Fruit fly (Drosophila melanogaster) whole organism, embryonic: ENCODE data around the gene Ppm1.

ENCODE experiments used
- Awh ChIP-seq: fragments of 200-800 bp; sonication (Bioruptor generic); IDR thresholded peaks from 2 replicates; pipeline ENCODE4, ENCODE4 v1.3.6; 2022; ENCODE audit warnings: missing biosample characterization, missing genetic modification characterization
- CG10462 ChIP-seq: fragments of 200-800 bp; sonication (Bioruptor generic); optimal IDR thresholded peaks from 2 replicates; lab custom pipeline; 2016; ENCODE audit warnings: missing biosample characterization, missing genetic modification characterization
- CG12104 ChIP-seq: fragments of 200-800 bp; sonication (Bioruptor generic); optimal IDR thresholded peaks from 3 replicates; lab custom pipeline; 2016; ENCODE audit warnings: missing biosample characterization, missing genetic modification characterization
- CG12299 ChIP-seq: fragments of 200-800 bp; sonication (Bioruptor generic); optimal IDR thresholded peaks from 2 replicates; lab custom pipeline; 2018; ENCODE audit warnings: missing biosample characterization, mild to moderate bottlenecking, missing genetic modification characterization
- CG15696 ChIP-seq: fragments of 200-800 bp; sonication (Bioruptor generic); optimal IDR thresholded peaks from 2 replicates; lab custom pipeline; 2019; ENCODE audit warnings: missing biosample characterization, mild to moderate bottlenecking, missing genetic modification characterization, moderate library complexity
- CG16813 ChIP-seq: fragments of 200-800 bp; sonication (Bioruptor generic); IDR thresholded peaks from 3 replicates; pipeline ENCODE4 v1.3.6; 2022; ENCODE audit warnings: missing biosample characterization, missing genetic modification characterization; ENCODE audit not compliant: partially characterized antibody
- CG17568 ChIP-seq: fragments of 200-800 bp; sonication (Bioruptor generic); optimal IDR thresholded peaks from 2 replicates; lab custom pipeline; 2018; ENCODE audit warnings: missing biosample characterization, mild to moderate bottlenecking, missing genetic modification characterization, moderate library complexity
- CG1832 ChIP-seq: fragments of 200-800 bp; sonication (Bioruptor generic); optimal IDR thresholded peaks from 2 replicates; lab custom pipeline; 2017; ENCODE audit warnings: missing biosample characterization, mild to moderate bottlenecking, missing genetic modification characterization, inconsistent platforms
- CG2129 ChIP-seq: fragments of 200-800 bp; sonication (Bioruptor generic); IDR thresholded peaks from 2 replicates; pipeline ENCODE4 v1.3.6; 2022; ENCODE audit warnings: missing biosample characterization, missing genetic modification characterization; ENCODE audit not compliant: partially characterized antibody
- CG3281 ChIP-seq: fragments of 200-800 bp; sonication (Bioruptor generic); optimal IDR thresholded peaks from 3 replicates; lab custom pipeline; 2017; ENCODE audit warnings: missing biosample characterization, mild to moderate bottlenecking, missing genetic modification characterization
- CG5180 ChIP-seq: fragments of 200-800 bp; sonication (Bioruptor generic); optimal IDR thresholded peaks from 3 replicates; lab custom pipeline; 2017; ENCODE audit warnings: missing biosample characterization, missing genetic modification characterization, mild to moderate bottlenecking, moderate library complexity, missing genetic modification reagents
- CG6854 ChIP-seq: fragments of 200-800 bp; sonication (Bioruptor generic); optimal IDR thresholded peaks from 3 replicates; lab custom pipeline; 2017; ENCODE audit warnings: missing biosample characterization, mild to moderate bottlenecking, missing genetic modification characterization
- CG8765 ChIP-seq: fragments of 200-800 bp; sonication (Bioruptor generic); IDR thresholded peaks from 2 replicates; pipeline ENCODE4 v1.3.6; 2022; ENCODE audit warnings: missing biosample characterization, missing genetic modification characterization
- CG9437 ChIP-seq: fragments of 200-800 bp; sonication (Bioruptor generic); optimal IDR thresholded peaks from 2 replicates; lab custom pipeline; 2018; ENCODE audit warnings: missing biosample characterization, mild to moderate bottlenecking, missing genetic modification characterization
- CrebB ChIP-seq: fragments of 200-800 bp; sonication (Bioruptor generic); optimal IDR thresholded peaks from 3 replicates; lab custom pipeline; 2018; ENCODE audit warnings: missing biosample characterization, mild to moderate bottlenecking, missing genetic modification characterization
- Dfd ChIP-seq, 2 experiments: fragments of >200 bp; optimal IDR thresholded peaks; 2 replicates each; lab custom pipeline; 2017; ENCODE audit warnings: missing biosample characterization in 2 of 2, missing genetic modification characterization in 2 of 2
- Dip2 ChIP-seq: fragments of 200-800 bp; sonication (Bioruptor generic); IDR thresholded peaks from 2 replicates; pipeline ENCODE4 v1.3.6; 2022; ENCODE audit warnings: missing biosample characterization, missing genetic modification characterization
- E2f1 ChIP-seq: fragments of 200-800 bp; sonication (Bioruptor generic); IDR thresholded peaks from 2 replicates; pipeline ENCODE4 v1.3.6; 2022; ENCODE audit warnings: missing biosample characterization, missing genetic modification characterization
- Elba2 ChIP-seq: fragments of 200-800 bp; sonication (Bioruptor generic); optimal IDR thresholded peaks from 3 replicates; lab custom pipeline; 2016; ENCODE audit warnings: missing biosample characterization, missing genetic modification characterization
- Ets65A ChIP-seq: fragments of 200-800 bp; sonication (Bioruptor generic); peaks from one replicate; lab custom pipeline; 2016; ENCODE audit warnings: missing biosample characterization, missing genetic modification characterization
- Ets97D ChIP-seq: fragments of 200-800 bp; sonication (Bioruptor generic); optimal IDR thresholded peaks from 3 replicates; lab custom pipeline; 2016; ENCODE audit warnings: missing biosample characterization, missing genetic modification characterization
- HmgD ChIP-seq: fragments of 200-800 bp; sonication (Bioruptor generic); optimal IDR thresholded peaks from 3 replicates; lab custom pipeline; 2016; ENCODE audit warnings: missing biosample characterization, missing genetic modification characterization
- HmgZ ChIP-seq: fragments of 200-800 bp; sonication (Bioruptor generic); optimal IDR thresholded peaks from 2 replicates; lab custom pipeline; 2018; ENCODE audit warnings: missing biosample characterization, mild to moderate bottlenecking, missing genetic modification characterization
- Hr3 ChIP-seq: fragments of 200-800 bp; sonication (Bioruptor generic); optimal IDR thresholded peaks from 3 replicates; lab custom pipeline; 2016; ENCODE audit warnings: missing biosample characterization, missing genetic modification characterization
- MBD-R2 ChIP-seq: fragments of 200-800 bp; sonication (Bioruptor generic); IDR thresholded peaks from 2 replicates; pipeline ENCODE4 v1.3.6; 2022; ENCODE audit warnings: missing biosample characterization, missing genetic modification characterization
- Med ChIP-seq: fragments of 200-800 bp; sonication (Bioruptor generic); peaks from one replicate; lab custom pipeline; 2016; ENCODE audit warnings: missing biosample characterization, missing genetic modification characterization, mild to moderate bottlenecking, inconsistent platforms, moderate library complexity
- NFAT ChIP-seq: fragments of 200-800 bp; sonication (Bioruptor generic); IDR thresholded peaks from 2 replicates; pipeline ENCODE4 v1.3.6; 2022; ENCODE audit warnings: missing biosample characterization, missing genetic modification characterization
- Rx ChIP-seq: fragments of 200-800 bp; sonication (Bioruptor generic); IDR thresholded peaks from 2 replicates; pipeline ENCODE4 v1.3.6; 2022; ENCODE audit warnings: missing biosample characterization, missing genetic modification characterization
- Sin3A ChIP-seq: fragments of >200 bp; optimal IDR thresholded peaks from 2 replicates; lab custom pipeline; 2018
- Sry-δ ChIP-seq: fragments of 200-800 bp; sonication (Bioruptor generic); optimal IDR thresholded peaks from 2 replicates; lab custom pipeline; 2016; ENCODE audit warnings: missing biosample characterization, missing genetic modification characterization
- Stat92E ChIP-seq, 3 experiments: fragments of >200 bp in 2 of 3; fragments of 200-800 bp in 1 of 3; sonication (Bioruptor generic) in 1 of 3; optimal IDR thresholded peaks; 2 replicates each; lab custom pipeline; 2017 to 2019; ENCODE audit warnings: missing biosample characterization in 3 of 3, missing genetic modification characterization in 3 of 3, mild to moderate bottlenecking in 1 of 3, moderate library complexity in 1 of 3
- TFAM ChIP-seq: fragments of 200-800 bp; sonication (Bioruptor generic); optimal IDR thresholded peaks from 2 replicates; lab custom pipeline; 2017; ENCODE audit warnings: missing biosample characterization, missing genetic modification characterization, inconsistent platforms
- al ChIP-seq: fragments of 200-800 bp; sonication (Bioruptor generic); IDR thresholded peaks from 2 replicates; pipeline ENCODE4 v1.3.6; 2022; ENCODE audit warnings: missing biosample characterization, missing genetic modification characterization
- bab2 ChIP-seq: fragments of 200-800 bp; sonication (Bioruptor generic); optimal IDR thresholded peaks from 2 replicates; lab custom pipeline; 2016; ENCODE audit warnings: missing biosample characterization, missing genetic modification characterization
- dm ChIP-seq: fragments of 200-800 bp; sonication (Bioruptor generic); optimal IDR thresholded peaks from 3 replicates; lab custom pipeline; 2016; ENCODE audit warnings: missing biosample characterization, missing genetic modification characterization
- ems ChIP-seq: fragments of 200-800 bp; sonication (Bioruptor generic); optimal IDR thresholded peaks from 3 replicates; lab custom pipeline; 2016; ENCODE audit warnings: missing biosample characterization, missing genetic modification characterization
- esg ChIP-seq: fragments of 200-800 bp; sonication (Bioruptor generic); conservative IDR thresholded peaks from 2 replicates; pipeline ENCODE4 v1.3.6; 2022; ENCODE audit warnings: missing biosample characterization, missing genetic modification characterization
- exex ChIP-seq: fragments of 200-800 bp; sonication (Bioruptor generic); optimal IDR thresholded peaks from 4 replicates; lab custom pipeline; 2018; ENCODE audit warnings: missing biosample characterization, mild to moderate bottlenecking, missing genetic modification characterization, moderate library complexity
- eyg ChIP-seq: fragments of 200-800 bp; sonication (Bioruptor generic); optimal IDR thresholded peaks from 3 replicates; lab custom pipeline; 2016; ENCODE audit warnings: missing biosample characterization, missing genetic modification characterization
- gsb ChIP-seq: fragments of 200-800 bp; sonication (Bioruptor generic); IDR thresholded peaks from 2 replicates; pipeline ENCODE4 v1.3.6; 2022; ENCODE audit warnings: missing biosample characterization, missing genetic modification characterization
- hth ChIP-seq: fragments of >200 bp; optimal IDR thresholded peaks from 2 replicates; lab custom pipeline; 2017; ENCODE audit warnings: inconsistent platforms
- onecut ChIP-seq: fragments of 200-800 bp; sonication (Bioruptor generic); IDR thresholded peaks from 2 replicates; pipeline ENCODE4 v1.3.6; 2022; ENCODE audit warnings: missing biosample characterization, missing genetic modification characterization
- pnt ChIP-seq: fragments of 200-800 bp; sonication (Bioruptor generic); optimal IDR thresholded peaks from 3 replicates; lab custom pipeline; 2016; ENCODE audit warnings: missing biosample characterization, missing genetic modification characterization
- ro ChIP-seq: fragments of 200-800 bp; sonication (Bioruptor generic); IDR thresholded peaks from 2 replicates; pipeline ENCODE4 v1.3.6; 2022; ENCODE audit warnings: missing biosample characterization, missing genetic modification characterization
- sc ChIP-seq, 3 experiments: fragments of >200 bp in 2 of 3; fragments of 200-800 bp in 1 of 3; sonication (Bioruptor generic) in 1 of 3; optimal IDR thresholded peaks; 2 replicates in 2 of 3; 3 replicates in 1 of 3; lab custom pipeline; 2017; ENCODE audit warnings: mild to moderate bottlenecking in 1 of 3, missing biosample characterization in 1 of 3, missing genetic modification characterization in 1 of 3, missing genetic modification reagents in 1 of 3
- sens ChIP-seq: fragments of 200-800 bp; sonication (Bioruptor generic); peaks from one replicate; lab custom pipeline; 2016; ENCODE audit warnings: missing biosample characterization, missing genetic modification characterization
- shn ChIP-seq: fragments of 200-800 bp; sonication (Bioruptor generic); optimal IDR thresholded peaks from 3 replicates; lab custom pipeline; 2016; ENCODE audit warnings: missing biosample characterization, missing genetic modification characterization
- stc ChIP-seq: fragments of 200-800 bp; sonication (Bioruptor generic); IDR thresholded peaks from 2 replicates; pipeline ENCODE4 v1.3.6; 2022; ENCODE audit warnings: missing biosample characterization, missing genetic modification characterization
- tll ChIP-seq, 2 experiments: fragments of 200-800 bp in 1 of 2; fragments of >200 bp in 1 of 2; sonication (Bioruptor generic) in 1 of 2; optimal IDR thresholded peaks; 2 replicates each; lab custom pipeline; 2017 to 2019; ENCODE audit warnings: missing biosample characterization in 2 of 2, missing genetic modification characterization in 2 of 2, mild to moderate bottlenecking in 1 of 2, moderate library complexity in 1 of 2
- tna ChIP-seq: fragments of 200-800 bp; sonication (Bioruptor generic); IDR thresholded peaks from 2 replicates; pipeline ENCODE4 v1.3.6; 2022; ENCODE audit warnings: missing biosample characterization, missing genetic modification characterization; ENCODE audit not compliant: partially characterized antibody
- ttk ChIP-seq: fragments of 200-800 bp; sonication (Bioruptor generic); IDR thresholded peaks from 2 replicates; pipeline ENCODE4 v2.1.2; 2022; ENCODE audit warnings: missing biosample characterization, missing genetic modification characterization
- yki ChIP-seq: fragments of >200 bp; optimal IDR thresholded peaks from 3 replicates; lab custom pipeline; 2018
- zfh1 ChIP-seq: fragments of 200-800 bp; sonication (Bioruptor generic); IDR thresholded peaks from 3 replicates; pipeline ENCODE4 v1.3.6; 2022; ENCODE audit warnings: missing biosample characterization, missing genetic modification characterization

Ppm1 gene

dm6 chr3L:533807-534206 is 47.3 kb upstream of the Ppm1 start (continued):
- TF ChIP-seq sc (optimal IDR thresholded peaks at IDR 0.05; lab: Kevin White, UChicago) (no peak), sc (GFP tag; optimal IDR thresholded peaks at IDR 0.05; lab: Kevin White, UChicago) (no peak), CG6854 (GFP tag; lab: Kevin White, UChicago) (no peak), onecut (no peak), CG15696 (no peak), esg (peak; percentile 22; the same call in 1 of the 2 replicates), shn (GFP tag; lab: Kevin White, UChicago) (no peak), HmgD (GFP tag; lab: Kevin White, UChicago) (no peak), CG2129 (GFP tag; lab: Robert Waterston, UW) (0 out of 2 replicates have a peak, but pooled peaks have one; percentile 27), gsb (GFP tag; lab: Robert Waterston, UW) (no peak), exex (no peak), TFAM (GFP tag; lab: Kevin White, UChicago) (no peak), Elba2 (GFP tag; lab: Kevin White, UChicago) (no peak), Sin3A (no peak), pnt (GFP tag; lab: Kevin White, UChicago) (no peak), Stat92E (GFP tag; optimal IDR thresholded peaks at IDR 0.05; lab: Kevin White, UChicago) (no peak), CrebB (tag; lab: Kevin White, UChicago) (no peak), CG9437 (peak; percentile 2), bab2 (GFP tag; lab: Kevin White, UChicago) (no peak), Dip2 (GFP tag; lab: Robert Waterston, UW) (no peak), eyg (GFP tag; lab: Kevin White, UChicago) (no peak), CG8765 (GFP tag; lab: Robert Waterston, UW) (no peak; the same call in 1 of the 2 replicates), Hr3 (GFP tag; lab: Kevin White, UChicago) (no peak), stc (GFP tag; lab: Robert Waterston, UW) (peak; percentile 49), CG12104 (no peak), Sry-δ (GFP tag; lab: Kevin White, UChicago) (no peak), dm (GFP tag; lab: Kevin White, UChicago) (no peak), CG16813 (no peak), Med (peak; percentile 73), al (GFP tag; lab: Robert Waterston, UW) (no peak), Ets97D (GFP tag; lab: Kevin White, UChicago) (no peak), HmgZ (no peak), NFAT (GFP tag; lab: Robert Waterston, UW) (0 out of 2 replicates have a peak, but pooled peaks have one; percentile 3), CG10462 (no peak), hth (no peak), tll (GFP tag; optimal IDR thresholded peaks at IDR 0.05; lab: Kevin White, UChicago) (no peak), CG1832 (GFP tag; lab: Kevin White, UChicago) (no peak), Awh (GFP tag; lab: Robert Waterston, UW) (no peak), sens (GFP tag; lab: Kevin White, UChicago) (peak; percentile 70), Ets65A (GFP tag; lab: Kevin White, UChicago) (no peak), tna (GFP tag; lab: Robert Waterston, UW) (no peak), yki (lab: Kevin White, UChicago) (no peak), CG3281 (GFP tag; lab: Kevin White, UChicago) (no peak), CG12299 (tag; lab: Kevin White, UChicago) (no peak), CG5180 (GFP tag; lab: Kevin White, UChicago) (no peak), ro (GFP tag; lab: Robert Waterston, UW) (no peak), Rx (GFP tag; lab: Robert Waterston, UW) (no peak), MBD-R2 (no peak), E2f1 (GFP tag; lab: Robert Waterston, UW) (no peak), ttk (0 out of 2 replicates have a peak, but pooled peaks have one; percentile 13), ems (no peak), CG17568 (GFP tag; lab: Kevin White, UChicago) (no peak), zfh1 (GFP tag; lab: Robert Waterston, UW) (peak; percentile 74; the same call in 2 of the 3 replicates), Dfd (GFP tag; optimal IDR thresholded peaks at IDR 0.05; lab: Kevin White, UChicago) (no peak)
